Fruit fly (Drosophila melanogaster): ENCODE data around the gene CG2926.

Gene CG2926

dm6 chr3R:5606477-5606876, 18.3 kb upstream of the CG2926 start, which contains the start of gene asl (continued):
- TF ChIP-seq CG7839 (tag; optimal IDR thresholded peaks at IDR 0.05) (no peak), Ptx1 (GFP tag; IDR thresholded peaks at IDR 0.05) (peak; percentile 65), Hr78 (GFP tag; optimal IDR thresholded peaks at IDR 0.05) (peak in 1 of 2 experiments; percentile 65), hth (optimal IDR thresholded peaks at IDR 0.05) (no peak), CG14965 (GFP tag; optimal IDR thresholded peaks at IDR 0.05; ENCODE audit: borderline replicate concordance) (no peak), CG6689 (GFP tag; IDR thresholded peaks at IDR 0.05) (peak; percentile 67), CG4424 (GFP tag; optimal IDR thresholded peaks at IDR 0.05) (peak; percentile 75), CG6683 (GFP tag; optimal IDR thresholded peaks at IDR 0.05) (peak; percentile 19), CG15601 (tag; optimal IDR thresholded peaks at IDR 0.05) (peak; percentile 70), CG11504 (tag; optimal IDR thresholded peaks at IDR 0.05) (no peak), kay (GFP tag; optimal IDR thresholded peaks at IDR 0.05) (no peak), BEAF-32 (GFP tag; optimal IDR thresholded peaks at IDR 0.05) (peak; percentile 53), sens-2 (GFP tag; IDR thresholded peaks at IDR 0.05) (no peak), CG15514 (GFP tag; optimal IDR thresholded peaks at IDR 0.05) (peak; percentile 71), Dip3 (GFP tag; optimal IDR thresholded peaks at IDR 0.05) (peak; percentile 73), CG11695 (GFP tag; IDR thresholded peaks at IDR 0.05) (peak; percentile 35; the same call in 1 of the 3 replicates), CG12659 (GFP tag; optimal IDR thresholded peaks at IDR 0.05) (peak; percentile 88), CG13624 (GFP tag; optimal IDR thresholded peaks at IDR 0.05) (peak; percentile 49), Spps (tag; optimal IDR thresholded peaks at IDR 0.05) (peak; percentile 26), E2f2 (GFP tag; IDR thresholded peaks at IDR 0.05) (peak; percentile 84), CG3838 (GFP tag; optimal IDR thresholded peaks at IDR 0.05) (peak; percentile 14), CG2202 (tag; optimal IDR thresholded peaks at IDR 0.05) (peak; percentile 48), cg (GFP tag; optimal IDR thresholded peaks at IDR 0.05) (peak; percentile 41), CG10366 (GFP tag; IDR thresholded peaks at IDR 0.05) (peak; percentile 61), ind (GFP tag; optimal IDR thresholded peaks at IDR 0.05) (no peak), CHES-1-like (GFP tag; optimal IDR thresholded peaks at IDR 0.05) (peak; percentile 58), gfzf (GFP tag; optimal IDR thresholded peaks at IDR 0.05) (peak; percentile 37), Ada2b (GFP tag; IDR thresholded peaks at IDR 0.05) (peak; percentile 49), Dref (GFP tag; IDR thresholded peaks at IDR 0.05) (peak; percentile 31; the same call in 1 of the 2 replicates), dysf (GFP tag; IDR thresholded peaks at IDR 0.05) (peak; percentile 76), CG18599 (GFP tag; optimal IDR thresholded peaks at IDR 0.05) (no peak), vfl (GFP tag; optimal IDR thresholded peaks at IDR 0.05) (peak; percentile 16), CG10267 (tag; optimal IDR thresholded peaks at IDR 0.05) (peak; percentile 80), sima (GFP tag; optimal IDR thresholded peaks at IDR 0.05) (no peak), row (GFP tag; IDR thresholded peaks at IDR 0.05) (peak; percentile 87), CG17802 (tag; optimal IDR thresholded peaks at IDR 0.05) (peak; percentile 90), NC2α (GFP tag; optimal IDR thresholded peaks at IDR 0.05) (no peak), az2 (GFP tag; optimal IDR thresholded peaks at IDR 0.05) (peak; percentile 56), btn (GFP tag; optimal IDR thresholded peaks at IDR 0.05) (no peak), CG14014 (GFP tag; IDR thresholded peaks at IDR 0.05) (peak; percentile 57; the same call in 1 of the 2 replicates), CG10959 (GFP tag; IDR thresholded peaks at IDR 0.05) (no peak), zf30C (GFP tag; optimal IDR thresholded peaks at IDR 0.05) (peak; percentile 10), stc (GFP tag; IDR thresholded peaks at IDR 0.05) (peak; percentile 50; the same call in 1 of the 2 replicates), CG2678 (tag; optimal IDR thresholded peaks at IDR 0.05) (no peak), CG10274 (GFP tag; optimal IDR thresholded peaks at IDR 0.05) (no peak), CG43689 (GFP tag; IDR thresholded peaks at IDR 0.05) (no peak), mirr (GFP tag; optimal IDR thresholded peaks at IDR 0.05) (no peak), mld (GFP tag; IDR thresholded peaks at IDR 0.05; ENCODE audit: partially characterized antibody) (no peak), trh (GFP tag; optimal IDR thresholded peaks at IDR 0.05) (no peak), toy (GFP tag; IDR thresholded peaks at IDR 0.05) (no peak)
